Worm (Caenorhabditis elegans): ENCODE measurements around the gene gldi-3.

- no peak for TF ChIP-seq blmp-1 (tag; optimal IDR thresholded peaks at IDR 0.05)
- no peak for TF ChIP-seq lin-13 (tag; optimal IDR thresholded peaks at IDR 0.05)
- no peak for TF ChIP-seq elt-3 (tag; optimal IDR thresholded peaks at IDR 0.05)
- TF ChIP-seq unc-39 (tag; optimal IDR thresholded peaks at IDR 0.05): no peak
- TF ChIP-seq snpc-4 (tag; optimal IDR thresholded peaks at IDR 0.05): no peak
These were observed 46.1 kb downstream of the gldi-3 start for ce11 chrII:9233813-9234212.

Measured in whole organism, mixed stage, embryonic.